Worm (Caenorhabditis elegans) whole organism, L3 larva: ENCODE measurements around the gene T21B10.4.
A peak's percentile ranks its signal among the peaks of the same experiment; 100 is the strongest.

Source experiments
- ama-1 ChIP-seq: fragments of 150-350 bp; optimal IDR thresholded peaks from 2 replicates; lab custom pipeline; 2018
- ceh-28 ChIP-seq: fragments of 150-350 bp; optimal IDR thresholded peaks from 2 replicates; lab custom pipeline; 2014; ENCODE audit warnings: missing biosample characterization, missing genetic modification reagents, missing genetic modification characterization
- elt-3 ChIP-seq, 3 experiments: fragments of 150-350 bp in 1 of 3; sonication (generic microtip) in 2 of 3; optimal IDR thresholded peaks; 2 replicates in 2 of 3; 4 replicates in 1 of 3; lab custom pipeline; 2014 to 2017; ENCODE audit warnings: missing biosample characterization in 3 of 3, missing genetic modification characterization in 3 of 3
- fkh-2 ChIP-seq: fragments of 150-350 bp; optimal IDR thresholded peaks from 2 replicates; lab custom pipeline; 2014; ENCODE audit warnings: missing biosample characterization, missing genetic modification reagents, missing genetic modification characterization
- fos-1 ChIP-seq: fragments of 150-350 bp; optimal IDR thresholded peaks from 2 replicates; lab custom pipeline; 2014; ENCODE audit warnings: missing biosample characterization, missing genetic modification characterization
- nfya-1 ChIP-seq: sonication (generic microtip); optimal IDR thresholded peaks from 2 replicates; lab custom pipeline; 2017; ENCODE audit warnings: missing genetic modification characterization, mild to moderate bottlenecking, missing compliant biosample characterization, antibody characterized with exemption, moderate library complexity; ENCODE audit not compliant: insufficient read depth
- nhr-12 ChIP-seq: fragments of 150-350 bp; optimal IDR thresholded peaks from 2 replicates; lab custom pipeline; 2014; ENCODE audit warnings: missing biosample characterization, missing genetic modification characterization
- nhr-28 ChIP-seq: fragments of 150-350 bp; optimal IDR thresholded peaks from 2 replicates; lab custom pipeline; 2014; ENCODE audit warnings: missing biosample characterization, missing genetic modification characterization
- nhr-76 ChIP-seq: fragments of 150-350 bp; sonication (generic microtip); optimal IDR thresholded peaks from 5 replicates; lab custom pipeline; 2014; ENCODE audit warnings: missing biosample characterization, missing genetic modification characterization
- pqm-1 ChIP-seq: fragments of 150-350 bp; optimal IDR thresholded peaks from 2 replicates; lab custom pipeline; 2017; ENCODE audit warnings: missing biosample characterization, missing genetic modification characterization, inconsistent platforms
- skn-1 ChIP-seq: fragments of 150-350 bp; optimal IDR thresholded peaks from 2 replicates; lab custom pipeline; 2014; ENCODE audit warnings: missing biosample characterization, missing genetic modification characterization
- snpc-4 ChIP-seq: fragments of 150-350 bp; optimal IDR thresholded peaks from 2 replicates; lab custom pipeline; 2014; ENCODE audit warnings: missing biosample characterization, missing genetic modification characterization
- unc-39 ChIP-seq: sonication (generic microtip); optimal IDR thresholded peaks from 4 replicates; lab custom pipeline; 2017; ENCODE audit warnings: missing biosample characterization, missing genetic modification characterization

DNA sequence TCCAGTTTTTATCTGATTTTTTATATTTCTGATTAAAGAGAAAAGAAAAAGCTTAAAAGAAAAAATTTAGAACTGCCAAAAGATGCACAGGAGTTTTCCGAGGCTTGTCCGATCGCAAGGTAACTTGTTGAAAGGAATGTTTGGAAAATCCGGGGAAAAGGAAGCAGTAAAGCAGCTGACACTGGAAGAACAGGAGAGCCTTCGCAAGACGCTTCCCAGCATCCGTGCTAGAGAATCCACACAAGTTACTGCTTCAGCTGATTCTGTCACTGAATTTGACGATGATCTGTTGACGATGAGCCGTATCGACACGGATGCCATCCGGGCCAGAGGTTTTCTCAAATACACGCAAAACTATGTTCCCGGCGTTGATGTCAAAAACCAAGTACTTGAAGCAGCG, 10.9 kb upstream of the T21B10.4 start, which contains the start of gene mrpl-50:
- TF ChIP-seq pqm-1: no peak
- no peak for TF ChIP-seq fkh-2 (tag; lab: Kevin White, UChicago)
- no peak for TF ChIP-seq nfya-1 (tag; lab: Kevin White, UChicago)
- no peak for TF ChIP-seq fos-1
- no peak for TF ChIP-seq elt-3 (tag; optimal IDR thresholded peaks at IDR 0.05; lab: Kevin White, UChicago)
- no peak for TF ChIP-seq nhr-28 (tag; lab: Kevin White, UChicago)
- TF ChIP-seq snpc-4: no peak
- TF ChIP-seq nhr-76 (tag; lab: Kevin White, UChicago): no peak
- TF ChIP-seq ama-1 (lab: Kevin White, UChicago): peak; percentile 81
- no peak for TF ChIP-seq nhr-12 (tag; lab: Kevin White, UChicago)
- TF ChIP-seq skn-1 (tag; lab: Kevin White, UChicago): no peak
- no peak for TF ChIP-seq ceh-28 (tag; lab: Kevin White, UChicago)
- TF ChIP-seq unc-39 (tag; lab: Kevin White, UChicago): no peak
